Worm (Caenorhabditis elegans): ENCODE results near the gene T23F2.3.
A peak's percentile ranks its signal among the peaks of the same experiment; 100 is the strongest.

The T23F2.3 gene

DNA sequence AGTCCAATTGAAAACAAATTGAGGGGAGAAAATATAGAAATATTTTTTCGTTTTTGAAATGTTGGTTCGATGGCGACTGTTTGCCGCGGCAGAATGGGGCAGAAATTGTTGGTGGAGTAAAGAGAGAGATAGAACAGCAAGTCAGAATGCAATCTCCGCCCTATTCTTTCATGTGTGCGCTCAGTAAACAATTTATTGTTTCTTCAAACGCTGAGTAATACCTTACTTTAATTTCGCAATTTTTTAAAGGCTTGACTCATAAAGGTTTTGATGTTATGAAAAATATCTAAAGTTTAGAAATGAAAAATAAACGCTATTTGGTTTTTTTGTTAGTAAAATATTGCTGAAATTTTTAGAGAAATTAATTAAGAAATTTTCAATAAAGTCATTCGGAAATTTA lies 2.2 kb upstream of the T23F2.3 start:
- TF ChIP-seq pha-4 (tag; optimal IDR thresholded peaks at IDR 0.05) (peak; percentile 70), fos-1 (tag; optimal IDR thresholded peaks at IDR 0.05) (no peak), elt-1 (tag; optimal IDR thresholded peaks at IDR 0.05) (no peak), nhr-23 (tag; optimal IDR thresholded peaks at IDR 0.05) (no peak)

DNA sequence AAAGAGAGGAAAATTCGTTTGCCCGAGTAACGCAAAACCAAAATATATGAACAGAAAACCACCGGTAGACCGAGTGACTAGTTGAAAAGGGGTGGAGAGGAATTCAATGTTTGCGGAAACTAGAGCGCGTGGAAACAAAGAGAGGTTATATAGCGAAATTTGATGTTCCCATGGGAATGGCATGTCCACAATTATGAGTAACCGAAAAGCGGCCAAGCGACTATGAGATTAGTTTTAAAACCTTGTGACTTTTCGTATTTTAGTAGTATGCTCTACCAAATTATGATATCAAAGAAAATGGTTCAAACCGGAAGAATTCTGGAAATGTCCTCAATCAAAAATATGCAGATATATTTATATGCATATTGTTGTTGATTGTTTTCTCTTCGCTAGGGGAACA lies 580 bp upstream of the T23F2.3 start:
- TF ChIP-seq ZK546.5 (tag; optimal IDR thresholded peaks at IDR 0.05): no peak
- peak; percentile 36 for TF ChIP-seq pha-4 (tag; optimal IDR thresholded peaks at IDR 0.05)
- TF ChIP-seq jun-1 (tag; optimal IDR thresholded peaks at IDR 0.05): no peak
- no peak for TF ChIP-seq elt-2 (tag; optimal IDR thresholded peaks at IDR 0.05)

DNA sequence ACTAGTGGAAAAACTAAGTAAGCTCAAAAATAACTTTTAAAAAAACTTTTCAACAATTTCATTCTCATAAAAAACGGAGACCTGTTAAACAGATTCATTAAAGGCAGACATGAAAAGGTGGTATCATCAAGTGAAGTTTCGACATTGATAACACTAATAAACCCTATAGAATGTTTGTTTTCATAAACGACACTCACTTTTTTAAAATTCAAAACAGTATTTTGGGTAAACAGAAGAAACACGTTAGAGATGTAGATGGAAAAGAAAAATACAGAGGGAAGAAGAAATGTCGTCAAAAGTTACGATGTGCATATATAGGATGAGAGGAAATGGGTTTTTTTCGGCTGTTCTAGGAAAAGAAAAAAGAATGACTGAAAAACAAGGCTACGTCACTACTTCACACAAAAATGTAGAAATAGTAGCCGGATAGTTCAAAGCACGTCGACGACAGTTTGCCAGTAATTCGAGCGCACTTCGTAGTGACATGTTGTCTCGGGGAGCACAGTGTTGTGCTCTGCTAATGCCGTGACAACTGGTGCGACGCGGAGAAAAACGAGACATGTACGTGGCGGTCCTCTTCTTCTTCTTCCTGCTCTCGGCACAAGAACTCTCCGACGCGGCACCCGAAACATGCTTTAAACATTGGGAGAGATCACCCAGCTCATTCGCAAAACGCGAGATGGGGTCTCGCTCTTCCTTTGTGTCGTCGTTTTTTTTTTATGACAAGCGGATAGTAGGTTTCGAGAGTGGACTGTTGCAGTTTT lies 2.8 kb downstream of the T23F2.3 start:
- TF ChIP-seq ceh-82 (tag; optimal IDR thresholded peaks at IDR 0.05): no peak
- TF ChIP-seq nfya-1 (tag; optimal IDR thresholded peaks at IDR 0.05; ENCODE audit: insufficient read depth): peak; percentile 16
- no peak for TF ChIP-seq mdl-1 (tag; optimal IDR thresholded peaks at IDR 0.05)
- no peak for TF ChIP-seq elt-3 (tag; optimal IDR thresholded peaks at IDR 0.05)
- no peak for TF ChIP-seq jun-1 (tag; optimal IDR thresholded peaks at IDR 0.05)
- no peak for TF ChIP-seq ceh-16 (tag; optimal IDR thresholded peaks at IDR 0.05)
- peak; percentile 26 for TF ChIP-seq lin-39 (tag; optimal IDR thresholded peaks at IDR 0.05)
- no peak for TF ChIP-seq ceh-9 (tag; optimal IDR thresholded peaks at IDR 0.05)
- no peak for TF ChIP-seq elt-1 (tag; optimal IDR thresholded peaks at IDR 0.05)
- TF ChIP-seq pha-4 (tag; optimal IDR thresholded peaks at IDR 0.05): peak; percentile 72

DNA sequence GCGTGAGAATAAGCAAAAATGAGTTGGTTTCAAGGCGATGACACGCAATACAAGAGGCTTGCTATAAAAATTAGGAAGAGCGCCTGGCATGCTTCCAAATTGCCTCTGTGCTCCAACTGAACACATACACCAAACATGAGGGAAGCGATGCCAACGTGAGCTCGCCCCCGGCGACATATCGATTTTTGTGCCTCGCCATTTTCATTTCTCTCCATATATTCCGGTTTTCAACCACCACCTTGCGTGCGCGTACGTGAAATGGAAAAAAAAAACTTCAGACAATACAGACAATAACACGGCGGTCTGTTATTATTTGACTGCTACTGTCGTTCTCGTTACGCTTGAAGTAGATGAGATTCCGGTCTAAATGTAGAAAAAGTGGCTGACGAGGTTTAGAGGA lies 4.2 kb downstream of the T23F2.3 start:
- peak; percentile 50 for TF ChIP-seq hmg-11 (tag; optimal IDR thresholded peaks at IDR 0.05)
- no peak for TF ChIP-seq skn-1 (tag; optimal IDR thresholded peaks at IDR 0.05)
- TF ChIP-seq nfya-1 (tag; optimal IDR thresholded peaks at IDR 0.05; ENCODE audit: insufficient read depth): peak; percentile 29
- no peak for TF ChIP-seq R02D3.7 (tag; optimal IDR thresholded peaks at IDR 0.05)

DNA sequence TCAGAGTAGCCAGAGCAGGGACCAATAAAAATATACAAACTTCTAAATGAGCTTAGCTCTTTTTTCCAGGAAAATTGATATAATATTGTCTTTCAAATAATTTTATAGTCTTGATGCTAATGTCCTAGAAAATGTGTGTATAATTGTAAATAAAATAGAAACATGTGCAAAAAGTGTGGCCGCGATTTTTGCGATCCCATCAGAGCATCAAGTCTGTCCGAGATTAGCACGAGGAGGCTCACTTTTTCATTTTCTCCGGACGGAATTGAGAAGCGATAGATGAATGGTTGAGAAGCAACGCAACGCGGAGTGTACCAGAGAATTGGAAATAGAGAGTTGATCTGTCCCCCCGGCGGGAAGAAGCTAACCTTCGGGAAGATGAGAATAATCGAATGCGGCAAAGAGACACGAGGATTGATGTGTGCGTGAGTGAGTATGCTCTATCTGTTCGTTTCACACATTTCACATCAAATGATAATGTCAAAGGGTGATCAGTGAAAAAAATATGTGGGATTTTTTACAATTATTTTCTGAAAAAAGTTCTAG lies 5.6 kb downstream of the T23F2.3 start:
- TF ChIP-seq fkh-10 (GFP tag; optimal IDR thresholded peaks at IDR 0.05): no peak
- peak; percentile 24 for TF ChIP-seq nfya-1 (tag; optimal IDR thresholded peaks at IDR 0.05; ENCODE audit: insufficient read depth)
- TF ChIP-seq nhr-237 (tag; optimal IDR thresholded peaks at IDR 0.05): no peak
- TF ChIP-seq zag-1 (tag; optimal IDR thresholded peaks at IDR 0.05): no peak
- TF ChIP-seq tbx-2 (tag; optimal IDR thresholded peaks at IDR 0.05): no peak
- no peak for TF ChIP-seq ama-1 (optimal IDR thresholded peaks at IDR 0.05)

DNA sequence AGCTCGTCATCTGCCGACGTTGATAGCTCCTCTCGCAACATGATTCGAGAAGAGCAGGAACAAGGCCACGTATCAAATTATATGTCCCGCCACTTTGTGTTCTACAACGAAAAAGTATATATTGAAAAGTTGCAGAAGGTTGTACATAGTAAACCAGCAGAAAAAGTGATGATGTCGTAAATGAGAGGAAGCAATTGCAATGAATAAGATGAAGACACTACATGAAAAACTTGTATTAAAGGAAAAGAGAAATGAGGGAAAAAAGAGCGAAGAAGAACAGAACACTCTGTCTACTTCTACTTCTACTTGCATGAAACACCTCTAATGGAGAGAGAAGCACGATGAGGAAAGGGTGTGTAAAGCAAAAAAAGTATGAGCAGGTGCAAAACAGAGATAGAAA lies 7.0 kb downstream of the T23F2.3 start, which contains the start of gene T23F2.2:
Gene T23F2.2 (minus strand): TSS at position 101 of the 400 bp plus-strand sequence.
- TF ChIP-seq jun-1 (tag; optimal IDR thresholded peaks at IDR 0.05): no peak

DNA sequence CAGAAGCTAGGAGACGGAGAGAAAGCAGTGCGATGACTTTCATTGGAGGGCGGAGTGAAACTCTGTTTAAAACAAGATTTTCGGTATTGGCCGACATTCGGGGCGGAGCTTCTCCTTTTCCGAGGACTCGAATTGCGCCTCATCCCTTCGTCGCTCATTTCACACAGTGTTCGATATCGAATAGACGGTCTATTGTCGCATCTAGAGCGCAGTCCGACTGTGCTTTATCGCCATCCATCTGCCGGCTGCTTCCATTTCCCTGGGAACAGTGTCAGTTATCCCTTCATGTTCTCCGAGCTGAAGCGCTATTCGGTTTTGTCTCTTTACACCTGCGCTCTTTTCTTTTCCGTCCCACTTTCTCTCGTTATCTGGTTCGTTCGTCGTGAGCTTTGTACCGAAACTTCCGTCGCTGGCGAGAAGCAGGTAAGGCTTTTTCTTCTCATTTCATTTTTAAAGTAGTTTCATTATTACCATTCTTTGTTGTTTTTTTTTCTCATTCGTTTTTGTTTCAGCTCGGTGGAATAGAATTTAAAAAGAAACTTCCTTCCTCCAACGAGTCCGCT lies 19.2 kb downstream of the T23F2.3 start, which contains the start of the genes bus-8A and bus-8B:
Gene bus-8A (plus strand): TSS at position 96 of the 563 bp plus-strand sequence.
Gene bus-8B (plus strand): TSS at position 513 of the 563 bp plus-strand sequence.
- TF ChIP-seq pha-4 (tag; optimal IDR thresholded peaks at IDR 0.05) (no peak), daf-12 (tag; optimal IDR thresholded peaks at IDR 0.05) (no peak), egl-27 (tag; optimal IDR thresholded peaks at IDR 0.05) (no peak), mml-1 (tag; optimal IDR thresholded peaks at IDR 0.05) (no peak), ztf-4 (tag; optimal IDR thresholded peaks at IDR 0.05) (no peak), skn-1 (tag; optimal IDR thresholded peaks at IDR 0.05) (no peak), R02D3.7 (tag; optimal IDR thresholded peaks at IDR 0.05) (no peak)

DNA sequence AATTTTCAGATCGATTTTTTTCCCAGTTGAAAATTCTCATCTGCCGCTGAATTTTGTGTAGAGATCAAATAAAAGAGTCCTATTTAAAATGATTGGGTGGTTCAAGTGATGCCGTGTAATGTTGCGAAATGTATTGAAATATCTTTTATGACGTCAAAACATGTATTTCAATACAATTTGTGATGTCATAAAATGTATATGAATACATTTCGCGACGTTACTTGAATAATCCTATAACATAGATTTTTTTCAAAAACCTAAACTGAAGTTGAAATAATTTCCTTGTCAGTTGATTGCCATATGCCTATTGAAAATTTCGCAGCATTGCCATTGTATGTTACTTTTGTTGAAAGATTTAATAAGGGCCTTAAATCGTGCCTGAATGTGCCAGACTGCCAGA lies 22.6 kb downstream of the T23F2.3 start, which contains the start of gene F55D1.1:
Gene F55D1.1 (plus strand): TSS at position 301 of the 400 bp plus-strand sequence.
- TF ChIP-seq egl-5 (tag; optimal IDR thresholded peaks at IDR 0.05) (no peak), elt-3 (tag; optimal IDR thresholded peaks at IDR 0.05) (no peak), fkh-2 (tag; optimal IDR thresholded peaks at IDR 0.05) (no peak), nhr-28 (tag; optimal IDR thresholded peaks at IDR 0.05) (no peak), unc-39 (tag; optimal IDR thresholded peaks at IDR 0.05) (no peak), ceh-16 (tag; optimal IDR thresholded peaks at IDR 0.05) (no peak), lin-15B (tag; optimal IDR thresholded peaks at IDR 0.05) (no peak), mdl-1 (tag; optimal IDR thresholded peaks at IDR 0.05) (no peak), lin-39 (tag; optimal IDR thresholded peaks at IDR 0.05) (no peak), tbx-2 (tag; optimal IDR thresholded peaks at IDR 0.05) (no peak), mml-1 (tag; optimal IDR thresholded peaks at IDR 0.05) (no peak), ZK546.5 (tag; optimal IDR thresholded peaks at IDR 0.05) (no peak), hmg-11 (tag; optimal IDR thresholded peaks at IDR 0.05) (no peak)

All from whole organism, L3 larva.